Worm (Caenorhabditis elegans): ENCODE results near the gene hmgs-1.
A peak's percentile ranks its signal among the peaks of the same experiment; 100 is the strongest.

Gene hmgs-1

DNA sequence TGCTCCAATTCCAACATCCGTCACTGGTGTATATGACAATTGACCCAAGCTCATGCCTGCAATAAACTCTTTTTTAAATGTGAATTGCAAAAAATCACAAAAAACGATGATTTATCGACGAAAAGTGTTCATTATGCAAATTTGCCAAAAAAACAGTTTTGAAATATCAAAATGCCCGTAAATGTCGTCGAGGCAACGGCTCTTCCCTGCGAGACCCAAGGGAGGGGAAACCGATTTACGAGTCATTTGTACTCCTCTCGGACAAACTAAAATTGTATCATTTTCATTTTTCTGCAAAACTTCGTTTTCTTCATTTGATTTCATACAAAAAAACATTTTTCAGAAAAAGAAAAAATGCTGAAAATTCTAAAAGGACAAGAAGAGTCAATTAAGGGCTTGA lies at the start of gene hmgs-1, which contains the start of gene F25B4.4:
Gene hmgs-1 (minus strand): TSS at position 56 of the 400 bp plus-strand sequence.
Gene F25B4.4 (plus strand): TSS at position 340 of the 400 bp plus-strand sequence.
- peak; percentile 92 for TF ChIP-seq lin-13 (GFP tag; optimal IDR thresholded peaks at IDR 0.05)
- no peak for TF ChIP-seq sup-37 (GFP tag; optimal IDR thresholded peaks at IDR 0.05)
- TF ChIP-seq snpc-4 (tag; optimal IDR thresholded peaks at IDR 0.05): peak; percentile 71
- TF ChIP-seq mep-1 (tag; optimal IDR thresholded peaks at IDR 0.05): peak; percentile 95
- peak; percentile 92 to 93 for TF ChIP-seq efl-1 (optimal IDR thresholded peaks at IDR 0.05)
- TF ChIP-seq efl-1 (GFP tag; optimal IDR thresholded peaks at IDR 0.05 in 1 of 2): peak; percentile 82 to 98
- peak; percentile 76 for TF ChIP-seq mef-2 (tag; optimal IDR thresholded peaks at IDR 0.05)
- TF ChIP-seq hpl-2 (GFP tag; optimal IDR thresholded peaks at IDR 0.05): peak; percentile 71
- peak; percentile 67 for TF ChIP-seq sox-4 (tag; optimal IDR thresholded peaks at IDR 0.05)
- peak; percentile 28 for TF ChIP-seq aha-1 (tag; optimal IDR thresholded peaks at IDR 0.05)
- peak; percentile 25 for TF ChIP-seq elt-2 (tag; optimal IDR thresholded peaks at IDR 0.05)
- peak; percentile 84 to 86 (median 86) for TF ChIP-seq dpl-1 (GFP tag; optimal IDR thresholded peaks at IDR 0.05)
- TF ChIP-seq Y116A8C.19 (tag; optimal IDR thresholded peaks at IDR 0.05; ENCODE audit: borderline replicate concordance): no peak
- peak in 1 of 2 experiments; percentile 73 for TF ChIP-seq ztf-11 (tag; optimal IDR thresholded peaks at IDR 0.05)
- TF ChIP-seq F16B12.6 (tag; optimal IDR thresholded peaks at IDR 0.05): peak; percentile 68
- peak; percentile 84 for TF ChIP-seq lin-39 (tag; optimal IDR thresholded peaks at IDR 0.05)
- peak; percentile 91 for TF ChIP-seq nhr-77 (tag; optimal IDR thresholded peaks at IDR 0.05)
- TF ChIP-seq mdl-1 (tag; optimal IDR thresholded peaks at IDR 0.05): peak in 1 of 2 experiments; percentile 83
- TF ChIP-seq pax-3 (tag; optimal IDR thresholded peaks at IDR 0.05): peak; percentile 82
- TF ChIP-seq nhr-20 (tag; optimal IDR thresholded peaks at IDR 0.05): peak; percentile 94
- no peak for TF ChIP-seq pqm-1 (tag; optimal IDR thresholded peaks at IDR 0.05)
- TF ChIP-seq unc-30 (tag; optimal IDR thresholded peaks at IDR 0.05): no peak
- TF ChIP-seq tbx-2 (tag; optimal IDR thresholded peaks at IDR 0.05): peak; percentile 87
- peak; percentile 90 for TF ChIP-seq swsn-7 (tag; optimal IDR thresholded peaks at IDR 0.05)
- peak; percentile 67 for TF ChIP-seq C04F5.9 (tag; optimal IDR thresholded peaks at IDR 0.05)
- no peak for TF ChIP-seq unc-62 (GFP tag; optimal IDR thresholded peaks at IDR 0.05)
- TF ChIP-seq lin-14 (GFP tag; optimal IDR thresholded peaks at IDR 0.05): peak; percentile 93
- TF ChIP-seq zag-1 (tag; optimal IDR thresholded peaks at IDR 0.05): peak; percentile 21
- no peak for TF ChIP-seq efl-3 (GFP tag; optimal IDR thresholded peaks at IDR 0.05)
- TF ChIP-seq ets-5 (GFP tag; IDR thresholded peaks at IDR 0.05): no peak
- TF ChIP-seq nhr-47 (tag; optimal IDR thresholded peaks at IDR 0.05): peak; percentile 94
- no peak for TF ChIP-seq ces-1 (GFP tag; optimal IDR thresholded peaks at IDR 0.05)
- TF ChIP-seq mab-9 (GFP tag; IDR thresholded peaks at IDR 0.05): peak; percentile 72
- peak; percentile 79; the same call in 1 of the 2 replicates for TF ChIP-seq ceh-88 (GFP tag; IDR thresholded peaks at IDR 0.05)
- TF ChIP-seq fos-1 (tag; optimal IDR thresholded peaks at IDR 0.05): peak; percentile 84
- peak; percentile 94 for TF ChIP-seq rnt-1 (tag; optimal IDR thresholded peaks at IDR 0.05)
- no peak for TF ChIP-seq nhr-84 (tag; optimal IDR thresholded peaks at IDR 0.05)
- peak; percentile 94 for TF ChIP-seq nhr-85 (tag)
- TF ChIP-seq lsy-2 (tag; optimal IDR thresholded peaks at IDR 0.05): peak; percentile 93 to 95
- peak; percentile 94 for TF ChIP-seq unc-130 (tag; optimal IDR thresholded peaks at IDR 0.05)
- peak; percentile 65 for TF ChIP-seq nhr-237 (tag; optimal IDR thresholded peaks at IDR 0.05)
- TF ChIP-seq hlh-4 (tag; optimal IDR thresholded peaks at IDR 0.05): no peak
- TF ChIP-seq skn-1 (tag; optimal IDR thresholded peaks at IDR 0.05): peak; percentile 84
- TF ChIP-seq lin-35 (GFP tag; optimal IDR thresholded peaks at IDR 0.05): peak; percentile 89 to 93
- peak; percentile 96 for TF ChIP-seq snu-23 (GFP tag; optimal IDR thresholded peaks at IDR 0.05)
- TF ChIP-seq egl-27 (tag; optimal IDR thresholded peaks at IDR 0.05): peak in 1 of 2 experiments; percentile 28
- peak; percentile 85 for TF ChIP-seq nhr-90 (tag; optimal IDR thresholded peaks at IDR 0.05; ENCODE audit: poor library complexity)
- no peak for TF ChIP-seq C34B4.2 (tag; optimal IDR thresholded peaks at IDR 0.05)
- no peak for TF ChIP-seq alr-1 (tag; optimal IDR thresholded peaks at IDR 0.05; ENCODE audit: borderline replicate concordance)
- no peak for TF ChIP-seq ceh-63 (GFP tag; optimal IDR thresholded peaks at IDR 0.05)
- TF ChIP-seq nhr-28 (tag; optimal IDR thresholded peaks at IDR 0.05): no peak
- TF ChIP-seq nhr-71 (tag; optimal IDR thresholded peaks at IDR 0.05): peak; percentile 95
- peak; percentile 46 for TF ChIP-seq ztf-4 (tag; optimal IDR thresholded peaks at IDR 0.05)
- peak; percentile 53 for TF ChIP-seq ama-1 (optimal IDR thresholded peaks at IDR 0.05)

All from whole organism, L1 larva.